Worm (Caenorhabditis elegans) whole organism, early embryonic: ENCODE results near the gene Y57A10C.10.

Source experiments
- B0310.2 ChIP-seq: sonication (generic microtip); optimal IDR thresholded peaks from 2 replicates; lab custom pipeline; 2016; ENCODE audit warnings: mild to moderate bottlenecking, missing genetic modification characterization, missing compliant biosample characterization
- F13C5.2 ChIP-seq: sonication (generic microtip); optimal IDR thresholded peaks from 2 replicates; lab custom pipeline; 2017; ENCODE audit warnings: mild to moderate bottlenecking, missing genetic modification characterization, inconsistent platforms, missing compliant biosample characterization
- aly-1 ChIP-seq: sonication (generic microtip); optimal IDR thresholded peaks from 2 replicates; lab custom pipeline; 2016; ENCODE audit warnings: missing genetic modification characterization, missing compliant biosample characterization
- ama-1 ChIP-seq: fragments of 150-350 bp; optimal IDR thresholded peaks from 2 replicates; lab custom pipeline; 2014
- ceh-13 ChIP-seq: fragments of 200-800 bp; sonication (Bioruptor generic); optimal IDR thresholded peaks from 2 replicates; lab custom pipeline; 2018; ENCODE audit warnings: mild to moderate bottlenecking, missing genetic modification characterization, missing compliant biosample characterization
- ceh-36 ChIP-seq: sonication (generic microtip); optimal IDR thresholded peaks from 2 replicates; lab custom pipeline; 2016; ENCODE audit warnings: missing genetic modification characterization, inconsistent platforms, missing compliant biosample characterization
- ets-7 ChIP-seq: sonication (generic microtip); optimal IDR thresholded peaks from 2 replicates; lab custom pipeline; 2016; ENCODE audit warnings: missing genotype, missing genetic modification characterization, missing compliant biosample characterization
- flt-1 ChIP-seq: fragments of 200-800 bp; sonication (Bioruptor generic); IDR thresholded peaks from 2 replicates; pipeline ENCODE4 v1.3.6; 2022; ENCODE audit warnings: missing genetic modification characterization, missing compliant biosample characterization
- hmbx-1 ChIP-seq: sonication (generic microtip); optimal IDR thresholded peaks from 2 replicates; lab custom pipeline; 2016; ENCODE audit warnings: mild to moderate bottlenecking, missing genetic modification characterization, missing compliant biosample characterization
- hmg-4 ChIP-seq: fragments of 200-800 bp; sonication (Bioruptor generic); optimal IDR thresholded peaks from 2 replicates; lab custom pipeline; 2018; ENCODE audit warnings: mild to moderate bottlenecking, missing genetic modification characterization, missing compliant biosample characterization
- hnd-1 ChIP-seq: sonication (generic microtip); optimal IDR thresholded peaks from 2 replicates; lab custom pipeline; 2016; ENCODE audit warnings: missing genetic modification characterization, missing compliant biosample characterization
- pes-1 ChIP-seq: fragments of 200-800 bp; sonication (Bioruptor generic); IDR thresholded peaks from 2 replicates; pipeline ENCODE4 v1.3.6; 2022; ENCODE audit warnings: missing genetic modification reagents, missing genetic modification characterization, missing compliant biosample characterization
- scrt-1 ChIP-seq: fragments of 200-800 bp; sonication (Bioruptor generic); IDR thresholded peaks from 2 replicates; pipeline ENCODE4 v1.3.6; 2022; ENCODE audit warnings: missing genetic modification characterization, missing compliant biosample characterization
- sea-1 ChIP-seq: fragments of 200-800 bp; sonication (Bioruptor generic); conservative IDR thresholded peaks from 2 replicates; pipeline ENCODE4 v1.3.6; 2022; ENCODE audit warnings: missing genetic modification characterization, missing compliant biosample characterization
- tbx-11 ChIP-seq: fragments of 200-800 bp; sonication (Bioruptor generic); IDR thresholded peaks from 2 replicates; pipeline ENCODE4 v1.3.6; 2022; ENCODE audit warnings: missing genetic modification characterization, missing compliant biosample characterization
- tbx-37 ChIP-seq: fragments of 200-800 bp; sonication (Bioruptor generic); conservative IDR thresholded peaks from 2 replicates; pipeline ENCODE4 v1.3.6; 2022; ENCODE audit warnings: missing genetic modification reagents, missing genetic modification characterization, missing compliant biosample characterization
- tra-4 ChIP-seq: sonication (generic microtip); optimal IDR thresholded peaks from 2 replicates; lab custom pipeline; 2017; ENCODE audit warnings: missing genetic modification characterization, missing compliant biosample characterization

Gene Y57A10C.10

DNA sequence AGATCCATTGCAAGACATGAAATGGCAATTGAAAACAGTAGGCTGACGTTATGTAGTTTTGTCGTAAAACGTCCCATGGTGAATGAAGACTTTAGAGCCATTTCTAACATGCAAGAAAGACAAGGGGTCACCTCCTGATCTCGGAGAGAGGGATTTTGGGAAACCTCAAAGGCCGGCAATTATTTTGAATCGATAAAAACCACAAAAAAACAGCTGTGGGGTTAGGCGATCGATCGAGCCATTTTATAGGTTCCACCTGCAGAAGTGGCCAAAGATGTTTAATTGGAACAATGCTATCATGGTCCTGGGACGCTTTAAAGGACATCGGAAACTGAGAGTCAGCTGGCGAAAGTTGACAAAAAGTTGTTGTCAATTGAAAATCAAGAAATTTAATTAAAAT, 26.3 kb downstream of the Y57A10C.10 start, which contains the start of gene Y57A10C.11:
Gene Y57A10C.11, minus strand, starts transcription at position 101 of the 400 bp plus-strand sequence.
- TF ChIP-seq aly-1 (no peak), sea-1 (GFP tag; lab: Robert Waterston, UW) (no peak), hmg-4 (GFP tag; lab: Kevin White, UChicago) (no peak), scrt-1 (GFP tag; lab: Robert Waterston, UW) (no peak), ceh-13 (GFP tag; lab: Kevin White, UChicago) (no peak), hnd-1 (no peak), B0310.2 (tag; lab: Kevin White, UChicago) (no peak), ama-1 (lab: Kevin White, UChicago) (no peak), ceh-36 (no peak), tra-4 (tag; lab: Kevin White, UChicago) (no peak), flt-1 (GFP tag; lab: Robert Waterston, UW) (no peak), tbx-11 (GFP tag; lab: Robert Waterston, UW) (no peak)

DNA sequence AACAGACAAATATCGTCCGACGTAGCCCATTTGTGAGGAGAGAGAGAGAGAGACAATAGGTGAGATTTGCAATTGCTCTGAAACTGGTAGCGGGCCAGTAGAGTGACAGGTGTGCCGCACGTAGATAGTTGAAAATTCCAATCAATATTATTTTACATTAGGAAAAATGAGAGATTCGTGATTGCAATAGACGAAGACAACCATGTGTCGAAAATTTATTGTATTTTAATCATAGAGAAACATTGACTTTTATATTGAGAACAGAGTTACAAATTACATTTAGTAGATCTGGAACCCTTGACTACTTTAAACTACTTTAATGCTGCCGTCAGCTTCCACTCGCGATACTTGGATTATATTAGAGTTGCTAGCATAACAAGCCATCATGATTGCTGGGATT, 28.6 kb downstream of the Y57A10C.10 start, which contains the start of gene Y57A10C.1:
Gene Y57A10C.1, minus strand, starts transcription at position 101 of the 400 bp plus-strand sequence.
- no peak for TF ChIP-seq F13C5.2 (tag; lab: Kevin White, UChicago)
- TF ChIP-seq scrt-1 (GFP tag; lab: Robert Waterston, UW) = no peak
- TF ChIP-seq hmbx-1 (tag; lab: Kevin White, UChicago) = no peak
- no peak for TF ChIP-seq aly-1
- TF ChIP-seq sea-1 (GFP tag; lab: Robert Waterston, UW) = no peak
- TF ChIP-seq flt-1 (GFP tag; lab: Robert Waterston, UW) = no peak
- TF ChIP-seq tbx-37 (GFP tag; lab: Robert Waterston, UW) = no peak
- TF ChIP-seq ceh-13 (GFP tag; lab: Kevin White, UChicago) = no peak
- no peak for TF ChIP-seq pes-1 (GFP tag; lab: Robert Waterston, UW)
- no peak for TF ChIP-seq tra-4 (tag; lab: Kevin White, UChicago)
- TF ChIP-seq ama-1 (lab: Kevin White, UChicago) = no peak
- no peak for TF ChIP-seq hmg-4 (GFP tag; lab: Kevin White, UChicago)
- no peak for TF ChIP-seq ceh-36

DNA sequence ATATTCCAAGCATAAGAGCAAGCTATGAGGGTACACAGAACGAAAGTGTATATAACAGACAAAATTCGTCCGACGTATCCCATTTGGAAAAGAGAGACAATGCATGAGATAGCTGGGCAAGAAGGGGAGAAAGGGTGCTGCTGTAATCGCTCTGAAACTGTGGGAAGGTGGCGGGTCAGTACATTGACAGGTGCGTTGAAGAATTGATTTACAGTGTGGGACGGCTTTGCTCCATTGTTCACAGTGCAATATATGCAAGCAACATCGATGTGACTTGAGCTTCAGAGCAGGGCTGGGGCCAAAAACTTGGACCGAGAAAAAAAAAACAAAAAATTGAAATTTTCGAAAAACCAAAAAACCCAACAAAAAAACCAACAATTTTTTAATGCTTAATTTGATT, 31.0 kb downstream of the Y57A10C.10 start, which contains the start of gene F57G9.3:
Gene F57G9.3, minus strand, starts transcription at position 101 of the 400 bp plus-strand sequence.
- TF ChIP-seq scrt-1 (GFP tag; lab: Robert Waterston, UW) = no peak
- no peak for TF ChIP-seq aly-1

DNA sequence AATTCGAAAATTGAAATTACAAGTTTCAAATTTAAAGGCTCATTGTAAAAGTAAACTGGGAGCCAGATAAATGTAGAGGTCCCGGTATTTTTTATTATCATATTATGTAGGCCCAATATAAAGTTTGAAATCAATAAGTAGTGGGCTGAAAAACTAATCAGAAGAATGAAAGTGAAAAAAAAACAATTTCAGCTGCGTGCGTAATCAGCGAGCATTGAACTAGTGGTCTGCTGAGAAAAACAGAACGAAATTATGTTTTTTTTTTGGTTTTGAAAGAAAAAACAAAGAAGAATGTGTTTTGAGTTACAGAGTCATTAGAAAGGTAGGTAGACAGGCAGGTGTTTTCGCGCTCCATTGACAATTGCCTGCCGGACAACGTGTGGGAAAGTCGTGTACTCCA, 32.3 kb downstream of the Y57A10C.10 start, which contains the start of gene sre-31:
Gene sre-31, minus strand, starts transcription at position 101 of the 400 bp plus-strand sequence.
- no peak for TF ChIP-seq hnd-1
- no peak for TF ChIP-seq tbx-37 (GFP tag; lab: Robert Waterston, UW)
- no peak for TF ChIP-seq scrt-1 (GFP tag; lab: Robert Waterston, UW)
- TF ChIP-seq hmg-4 (GFP tag; lab: Kevin White, UChicago) = no peak
- no peak for TF ChIP-seq pes-1 (GFP tag; lab: Robert Waterston, UW)
- no peak for TF ChIP-seq sea-1 (GFP tag; lab: Robert Waterston, UW)
- TF ChIP-seq tbx-11 (GFP tag; lab: Robert Waterston, UW) = no peak
- TF ChIP-seq flt-1 (GFP tag; lab: Robert Waterston, UW) = no peak

DNA sequence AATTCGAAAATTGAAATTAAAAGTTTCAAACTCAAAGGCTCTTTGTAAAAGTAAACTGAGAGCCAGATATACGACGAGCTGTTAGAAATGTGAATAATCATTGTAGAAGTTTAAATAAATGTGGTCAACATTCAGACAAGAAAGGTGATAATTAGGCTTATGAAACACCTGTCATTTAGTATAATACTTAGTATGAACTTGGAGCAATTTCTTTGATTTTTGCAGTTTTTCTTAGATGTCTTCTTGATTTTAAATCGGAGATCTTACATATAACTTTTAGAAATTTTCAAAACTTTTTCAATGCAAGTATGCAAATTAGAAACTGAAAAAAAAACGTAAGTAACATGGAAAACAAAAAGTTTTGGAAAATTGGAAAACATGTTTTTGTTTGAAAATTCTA, 34.7 kb downstream of the Y57A10C.10 start, which contains the start of gene sre-30:
Gene sre-30, minus strand, starts transcription at position 101 of the 400 bp plus-strand sequence.
- TF ChIP-seq scrt-1 (GFP tag; lab: Robert Waterston, UW) (no peak), tbx-11 (GFP tag; lab: Robert Waterston, UW) (no peak), hnd-1 (no peak), hmg-4 (GFP tag; lab: Kevin White, UChicago) (no peak), ama-1 (lab: Kevin White, UChicago) (no peak), hmbx-1 (tag; lab: Kevin White, UChicago) (no peak), tra-4 (tag; lab: Kevin White, UChicago) (no peak), F13C5.2 (tag; lab: Kevin White, UChicago) (no peak), tbx-37 (GFP tag; lab: Robert Waterston, UW) (no peak), ets-7 (no peak), sea-1 (GFP tag; lab: Robert Waterston, UW) (no peak), pes-1 (GFP tag; lab: Robert Waterston, UW) (no peak), aly-1 (no peak), ceh-36 (no peak), ceh-13 (GFP tag; lab: Kevin White, UChicago) (no peak), B0310.2 (tag; lab: Kevin White, UChicago) (no peak), flt-1 (GFP tag; lab: Robert Waterston, UW) (no peak)

DNA sequence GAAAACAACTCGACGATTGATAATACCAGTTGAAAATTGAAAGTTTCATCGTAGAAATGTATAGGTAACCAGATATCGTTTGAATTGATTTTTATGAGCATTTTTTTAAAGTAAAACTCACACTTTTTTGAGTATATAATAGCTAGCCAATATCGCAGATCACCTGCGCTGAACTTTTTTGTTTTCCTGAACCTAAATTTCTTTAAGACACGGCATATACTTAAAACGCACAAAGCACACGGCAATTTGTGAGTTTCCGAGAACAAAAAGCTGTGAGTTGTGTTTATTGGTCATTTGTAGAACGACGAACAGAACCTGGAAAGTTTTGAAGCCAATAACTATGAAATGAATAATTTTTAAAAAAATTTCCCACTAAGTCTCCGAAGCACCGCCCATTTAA, 39.3 kb downstream of the Y57A10C.10 start, which contains the start of gene sre-29:
Gene sre-29, minus strand, starts transcription at position 101 of the 400 bp plus-strand sequence.
- no peak for TF ChIP-seq aly-1
- no peak for TF ChIP-seq hmg-4 (GFP tag; lab: Kevin White, UChicago)
- no peak for TF ChIP-seq hnd-1
- TF ChIP-seq tbx-11 (GFP tag; lab: Robert Waterston, UW) = no peak
- TF ChIP-seq ets-7 = no peak
- no peak for TF ChIP-seq ceh-13 (GFP tag; lab: Kevin White, UChicago)
- TF ChIP-seq F13C5.2 (tag; lab: Kevin White, UChicago) = no peak
- no peak for TF ChIP-seq ceh-36
- no peak for TF ChIP-seq scrt-1 (GFP tag; lab: Robert Waterston, UW)
- TF ChIP-seq tra-4 (tag; lab: Kevin White, UChicago) = no peak
- TF ChIP-seq hmbx-1 (tag; lab: Kevin White, UChicago) = no peak
- no peak for TF ChIP-seq tbx-37 (GFP tag; lab: Robert Waterston, UW)
- no peak for TF ChIP-seq sea-1 (GFP tag; lab: Robert Waterston, UW)

DNA sequence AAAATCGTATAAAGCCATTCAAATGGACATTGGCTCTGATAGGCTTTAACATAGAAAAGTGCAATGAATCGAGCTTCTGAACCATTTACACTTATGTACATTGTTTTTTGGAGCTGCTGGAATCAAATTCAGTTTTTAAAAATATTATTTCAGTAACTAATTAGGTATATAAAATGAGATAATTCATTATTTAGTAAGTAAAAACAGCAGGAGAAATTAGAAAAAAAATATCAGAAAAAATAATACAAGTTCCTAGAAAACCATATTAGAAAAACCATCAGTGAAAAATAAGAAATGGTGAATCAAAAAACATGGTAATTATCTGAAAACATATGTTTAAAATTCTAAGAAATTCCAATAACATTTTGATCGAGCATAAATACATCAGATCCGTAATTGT, 43.4 kb downstream of the Y57A10C.10 start, which contains the start of gene F57G9.7:
Gene F57G9.7, minus strand, starts transcription at position 101 of the 400 bp plus-strand sequence.
- TF ChIP-seq scrt-1 (GFP tag; lab: Robert Waterston, UW) (no peak), hmg-4 (GFP tag; lab: Kevin White, UChicago) (no peak), ceh-36 (no peak)
